Fruit fly (Drosophila melanogaster): ENCODE data around the gene lectin-37Db.

lectin-37Db gene

DNA sequence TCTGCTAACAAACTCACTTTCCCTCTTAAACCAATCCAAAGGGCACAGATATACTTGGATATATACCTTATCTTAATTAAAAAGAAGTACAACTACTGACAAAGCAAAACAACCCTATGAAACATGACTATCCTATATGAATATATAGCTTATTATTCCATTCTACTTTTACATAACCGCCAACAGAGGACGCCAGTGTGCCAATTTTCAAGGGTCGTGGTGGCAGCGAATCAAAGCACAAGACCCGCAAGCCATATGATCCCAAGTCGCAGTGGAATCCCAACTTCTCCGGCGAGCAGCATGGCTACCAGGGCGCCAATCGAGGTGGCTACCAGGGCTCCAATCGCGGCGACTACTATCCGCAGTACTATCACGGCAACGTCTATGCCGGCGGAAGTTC lies 36.5 kb upstream of the lectin-37Db start:
- TF ChIP-seq toe (GFP tag; optimal IDR thresholded peaks at IDR 0.05) (no peak), bab1 (GFP tag; optimal IDR thresholded peaks at IDR 0.05) (no peak), CG14711 (tag; optimal IDR thresholded peaks at IDR 0.05) (no peak), Crg-1 (GFP tag; optimal IDR thresholded peaks at IDR 0.05) (no peak), ovo (GFP tag; optimal IDR thresholded peaks at IDR 0.05) (no peak), cic (GFP tag; optimal IDR thresholded peaks at IDR 0.05) (no peak), Clk (GFP tag; optimal IDR thresholded peaks at IDR 0.05) (no peak), CG12768 (GFP tag; optimal IDR thresholded peaks at IDR 0.05) (no peak), cnc (optimal IDR thresholded peaks at IDR 0.05) (no peak), Hr96 (GFP tag; optimal IDR thresholded peaks at IDR 0.05) (no peak), CG11617 (GFP tag; optimal IDR thresholded peaks at IDR 0.05) (no peak), CG1620 (GFP tag; optimal IDR thresholded peaks at IDR 0.05) (no peak), CG7045 (GFP tag; optimal IDR thresholded peaks at IDR 0.05) (no peak), CG33017 (tag; optimal IDR thresholded peaks at IDR 0.05) (no peak), pad (GFP tag; optimal IDR thresholded peaks at IDR 0.05) (no peak)

DNA sequence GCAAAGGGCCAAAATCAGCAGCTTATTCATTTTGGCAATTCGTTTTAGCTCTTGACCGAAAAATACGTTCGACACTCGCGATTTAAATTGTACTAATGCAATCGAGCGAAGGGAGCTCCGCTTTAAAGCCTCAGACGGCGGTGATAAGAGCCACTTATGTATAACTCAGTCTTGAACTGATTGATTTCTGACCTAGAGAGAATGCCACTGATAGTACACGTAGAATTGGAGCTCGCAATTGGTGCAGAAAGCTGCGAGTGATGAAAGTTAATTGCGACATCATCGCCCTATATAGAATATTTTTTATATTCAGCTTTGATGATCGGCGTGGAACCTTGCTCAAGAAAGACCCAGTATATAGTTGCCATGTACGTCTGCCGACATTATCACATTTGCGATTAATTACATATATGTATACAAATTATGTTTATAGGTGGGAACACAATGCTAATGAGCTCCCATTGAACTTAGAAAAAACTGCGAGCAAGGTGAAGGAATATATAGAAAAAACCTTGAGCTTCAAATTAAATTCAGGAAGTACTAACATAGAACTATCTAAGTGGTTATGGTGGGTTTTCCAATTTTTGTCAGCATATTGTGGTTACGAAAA lies 32.7 kb upstream of the lectin-37Db start, which contains the start of gene fon:
Gene fon, minus strand, starts transcription at position 100 of the 610 bp plus-strand sequence.
- TF ChIP-seq CG14711 (tag; optimal IDR thresholded peaks at IDR 0.05) (no peak), tj (GFP tag; optimal IDR thresholded peaks at IDR 0.05) (no peak), cic (GFP tag; optimal IDR thresholded peaks at IDR 0.05) (peak; percentile 55), CG11617 (GFP tag; optimal IDR thresholded peaks at IDR 0.05) (no peak), kay (GFP tag; ENCODE audit: borderline replicate concordance) (peak; percentile 62), Mnt (GFP tag; optimal IDR thresholded peaks at IDR 0.05) (no peak)

DNA sequence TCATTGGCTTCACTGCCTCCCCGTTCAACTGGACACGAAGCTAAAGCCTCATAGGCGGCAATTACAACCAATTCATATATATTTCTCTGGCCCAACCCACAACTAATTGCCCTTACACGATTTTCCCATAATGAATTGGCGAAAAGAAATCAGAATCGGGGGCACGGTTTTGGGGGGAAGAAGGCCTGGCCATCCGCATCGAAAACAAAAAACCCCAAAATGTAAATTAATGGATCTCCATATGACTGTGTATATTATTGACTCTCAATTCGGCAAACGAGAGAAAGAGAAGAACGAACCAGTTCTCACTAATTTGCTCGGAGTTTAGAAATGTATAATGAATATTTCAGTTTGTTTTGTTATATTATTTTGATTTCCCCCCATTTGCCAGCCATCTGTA lies 29.9 kb upstream of the lectin-37Db start:
- TF ChIP-seq CG14711 (tag; optimal IDR thresholded peaks at IDR 0.05), result no peak
- TF ChIP-seq CG1620 (GFP tag; optimal IDR thresholded peaks at IDR 0.05), result no peak
- TF ChIP-seq CG12768 (GFP tag; optimal IDR thresholded peaks at IDR 0.05), result no peak
- no peak for TF ChIP-seq pad (GFP tag; optimal IDR thresholded peaks at IDR 0.05)
- TF ChIP-seq CG5204 (GFP tag; optimal IDR thresholded peaks at IDR 0.05), result no peak
- no peak for TF ChIP-seq cic (GFP tag; optimal IDR thresholded peaks at IDR 0.05)
- TF ChIP-seq CG7045 (GFP tag; optimal IDR thresholded peaks at IDR 0.05), result no peak
- TF ChIP-seq cnc (optimal IDR thresholded peaks at IDR 0.05), result no peak
- no peak for TF ChIP-seq toe (GFP tag; optimal IDR thresholded peaks at IDR 0.05)
- no peak for TF ChIP-seq ovo (GFP tag; optimal IDR thresholded peaks at IDR 0.05)
- no peak for TF ChIP-seq Clk (GFP tag; optimal IDR thresholded peaks at IDR 0.05)
- no peak for TF ChIP-seq CG11617 (GFP tag; optimal IDR thresholded peaks at IDR 0.05)
- TF ChIP-seq CG7101 (tag; optimal IDR thresholded peaks at IDR 0.05), result no peak
- no peak for TF ChIP-seq bab1 (GFP tag; optimal IDR thresholded peaks at IDR 0.05)
- no peak for TF ChIP-seq CG33017 (tag; optimal IDR thresholded peaks at IDR 0.05)
- no peak for TF ChIP-seq Mnt (GFP tag; optimal IDR thresholded peaks at IDR 0.05)
- TF ChIP-seq kay (GFP tag; ENCODE audit: borderline replicate concordance), result no peak

DNA sequence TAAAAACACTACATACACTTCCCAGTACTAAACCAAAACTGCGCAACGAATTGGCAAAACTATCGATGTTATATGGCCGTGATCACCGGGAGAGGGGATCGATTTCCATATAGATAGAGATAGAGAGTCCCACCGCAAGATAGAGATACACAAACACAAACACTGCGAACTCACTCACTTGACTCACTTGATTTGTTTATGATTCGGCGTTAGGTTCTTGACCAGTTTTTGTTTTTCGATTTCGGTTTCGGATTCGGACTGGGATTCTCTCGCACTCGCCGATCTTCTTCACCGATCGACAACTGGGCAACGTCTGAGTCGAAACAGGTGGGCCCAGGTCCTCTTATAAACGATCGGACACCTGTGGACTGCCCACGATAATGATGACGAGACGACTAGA lies 29.1 kb upstream of the lectin-37Db start, which contains the start of gene CG17549:
Gene CG17549, minus strand, starts transcription at position 327 of the 400 bp plus-strand sequence.
- TF ChIP-seq cic (GFP tag; optimal IDR thresholded peaks at IDR 0.05), result no peak
- no peak for TF ChIP-seq CG7045 (GFP tag; optimal IDR thresholded peaks at IDR 0.05)
- no peak for TF ChIP-seq ovo (GFP tag; optimal IDR thresholded peaks at IDR 0.05)
- no peak for TF ChIP-seq CG7101 (tag; optimal IDR thresholded peaks at IDR 0.05)
- no peak for TF ChIP-seq cnc (optimal IDR thresholded peaks at IDR 0.05)
- no peak for TF ChIP-seq pad (GFP tag; optimal IDR thresholded peaks at IDR 0.05)
- TF ChIP-seq CG1620 (GFP tag; optimal IDR thresholded peaks at IDR 0.05), result no peak

DNA sequence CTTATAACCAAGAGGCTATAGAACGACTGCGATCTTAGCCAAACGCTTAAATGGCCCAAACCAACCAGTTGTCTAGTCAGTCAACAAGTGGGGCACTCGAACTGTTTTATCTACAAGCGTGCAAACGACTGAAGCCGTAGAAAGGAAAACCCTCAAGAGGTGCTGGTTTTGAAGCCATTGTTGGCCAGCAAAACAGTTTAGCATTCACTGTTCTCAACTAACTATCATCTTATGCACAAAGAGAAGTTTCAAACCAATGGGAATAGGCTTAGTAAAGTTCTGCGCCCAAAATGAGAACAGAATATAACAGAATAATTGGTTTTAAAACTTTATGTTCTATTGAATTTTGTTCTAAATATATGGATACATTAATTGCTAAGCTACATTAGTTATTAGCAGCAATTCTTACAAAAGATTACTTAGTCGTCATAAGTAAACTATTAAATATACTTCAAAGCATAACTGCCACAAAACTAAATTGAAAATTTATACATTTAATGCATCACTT lies 25.1 kb upstream of the lectin-37Db start, which contains the start of gene CG31798:
Gene CG31798, plus strand, starts transcription at position 458 of the 508 bp plus-strand sequence.
- TF ChIP-seq toe (GFP tag; optimal IDR thresholded peaks at IDR 0.05) (no peak), Mnt (GFP tag; optimal IDR thresholded peaks at IDR 0.05) (no peak), CG33017 (tag; optimal IDR thresholded peaks at IDR 0.05) (no peak), CG11617 (GFP tag; optimal IDR thresholded peaks at IDR 0.05) (no peak), tj (GFP tag; optimal IDR thresholded peaks at IDR 0.05) (no peak), Clk (GFP tag; optimal IDR thresholded peaks at IDR 0.05) (no peak), CG14711 (tag; optimal IDR thresholded peaks at IDR 0.05) (no peak)

DNA sequence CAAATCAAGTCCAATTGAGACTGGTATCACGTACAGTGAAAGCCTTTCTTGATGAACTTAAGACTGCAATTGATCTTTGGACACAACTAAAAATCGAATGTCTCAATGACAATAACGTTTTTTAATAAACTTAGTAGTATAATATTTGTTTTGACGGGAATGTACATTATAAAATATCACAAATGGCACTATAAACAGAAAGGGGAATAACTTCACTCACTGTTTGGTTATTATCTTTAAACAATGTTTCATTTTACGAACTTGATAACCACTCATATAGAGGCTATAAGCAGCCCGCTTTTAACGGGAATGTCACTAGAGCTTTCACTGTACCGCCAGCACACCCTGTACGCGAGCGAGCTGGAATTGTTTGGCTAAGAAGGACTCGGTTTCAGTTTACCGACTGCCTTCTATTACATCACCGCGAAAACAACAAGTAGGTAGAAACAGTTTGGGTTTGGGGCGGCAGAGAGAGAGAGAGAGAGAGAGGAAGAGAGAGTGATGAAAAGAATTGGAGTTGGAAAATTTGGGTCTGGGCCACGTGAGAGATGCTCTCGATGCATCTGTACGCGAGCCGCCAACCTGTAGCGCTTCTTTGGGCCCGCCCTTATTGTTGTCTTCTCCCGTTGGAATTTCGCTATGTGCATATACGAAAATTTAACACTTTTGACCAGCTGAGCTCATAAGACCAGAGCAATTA lies 21.1 kb upstream of the lectin-37Db start:
- TF ChIP-seq toe (GFP tag; optimal IDR thresholded peaks at IDR 0.05) (peak; percentile 53), Hr96 (GFP tag; optimal IDR thresholded peaks at IDR 0.05) (peak; percentile 43), ovo (GFP tag; optimal IDR thresholded peaks at IDR 0.05) (no peak), CG14711 (tag; optimal IDR thresholded peaks at IDR 0.05) (no peak), CG12768 (GFP tag; optimal IDR thresholded peaks at IDR 0.05) (peak; percentile 68), Clk (GFP tag; optimal IDR thresholded peaks at IDR 0.05) (peak; percentile 21), CG11617 (GFP tag; optimal IDR thresholded peaks at IDR 0.05) (peak; percentile 42), CG33017 (tag; optimal IDR thresholded peaks at IDR 0.05) (peak; percentile 29), CG5204 (GFP tag; optimal IDR thresholded peaks at IDR 0.05) (peak; percentile 40), bab1 (GFP tag; optimal IDR thresholded peaks at IDR 0.05) (no peak), cnc (optimal IDR thresholded peaks at IDR 0.05) (no peak), tj (GFP tag; optimal IDR thresholded peaks at IDR 0.05) (no peak), kay (GFP tag; ENCODE audit: borderline replicate concordance) (no peak), cic (GFP tag; optimal IDR thresholded peaks at IDR 0.05) (peak; percentile 2), CG7045 (GFP tag; optimal IDR thresholded peaks at IDR 0.05) (peak; percentile 23), CG7101 (tag; optimal IDR thresholded peaks at IDR 0.05) (peak; percentile 48)
